Fruit fly (Drosophila melanogaster) whole organism, prepupa: Measurements from ENCODE around the gene CG33631.

Experiments used
- Blimp-1 ChIP-seq: fragments of 200-800 bp; sonication (Bioruptor generic); optimal IDR thresholded peaks from 3 replicates; lab custom pipeline; 2017; ENCODE audit warnings: missing biosample characterization, missing genetic modification characterization, mild to moderate bottlenecking, moderate library complexity, missing genetic modification reagents
- CG10631 ChIP-seq: fragments of 200-800 bp; sonication (Bioruptor generic); optimal IDR thresholded peaks from 2 replicates; lab custom pipeline; 2016; ENCODE audit warnings: missing biosample characterization, missing genetic modification characterization
- CG10669 ChIP-seq: fragments of 200-800 bp; sonication (Bioruptor generic); optimal IDR thresholded peaks from 3 replicates; lab custom pipeline; 2018; ENCODE audit warnings: missing biosample characterization, mild to moderate bottlenecking, missing genetic modification characterization, moderate library complexity
- CG11294 ChIP-seq: fragments of 200-800 bp; sonication (Bioruptor generic); IDR thresholded peaks from 2 replicates; pipeline ENCODE4 v1.3.6; 2022; ENCODE audit warnings: missing biosample characterization, missing genetic modification characterization
- CG11762 ChIP-seq: fragments of 200-800 bp; sonication (Bioruptor generic); optimal IDR thresholded peaks from 3 replicates; lab custom pipeline; 2016; ENCODE audit warnings: missing biosample characterization, missing genetic modification characterization; ENCODE audit not compliant: insufficient read depth
- CG15336 ChIP-seq: fragments of 200-800 bp; sonication (Bioruptor generic); IDR thresholded peaks from 2 replicates; pipeline ENCODE4 v1.3.6; 2022; ENCODE audit warnings: missing biosample characterization, missing genetic modification characterization
- CG1621 ChIP-seq: fragments of 200-800 bp; sonication (Bioruptor generic); optimal IDR thresholded peaks from 3 replicates; lab custom pipeline; 2018; ENCODE audit warnings: missing biosample characterization, mild to moderate bottlenecking, missing genetic modification characterization
- CG3032 ChIP-seq: fragments of 200-800 bp; optimal IDR thresholded peaks from 2 replicates; lab custom pipeline; 2019; ENCODE audit warnings: missing biosample characterization, mild to moderate bottlenecking, missing genetic modification characterization, moderate library complexity
- CG31627 ChIP-seq: fragments of 200-800 bp; sonication (Bioruptor generic); optimal IDR thresholded peaks from 3 replicates; lab custom pipeline; 2016; ENCODE audit warnings: missing biosample characterization, missing genetic modification characterization
- CG32006 ChIP-seq: fragments of 200-800 bp; sonication (Bioruptor generic); optimal IDR thresholded peaks from 3 replicates; lab custom pipeline; 2017; ENCODE audit warnings: missing biosample characterization, mild to moderate bottlenecking, missing genetic modification characterization
- CG3919 ChIP-seq: fragments of 200-800 bp; sonication (Bioruptor generic); optimal IDR thresholded peaks from 3 replicates; lab custom pipeline; 2016; ENCODE audit warnings: missing biosample characterization, missing genetic modification characterization
- CG4318 ChIP-seq: fragments of 200-800 bp; sonication (Bioruptor generic); optimal IDR thresholded peaks from 3 replicates; lab custom pipeline; 2017; ENCODE audit warnings: missing biosample characterization, mild to moderate bottlenecking, missing genetic modification characterization
- CG6163 ChIP-seq: fragments of 200-800 bp; sonication (Bioruptor generic); IDR thresholded peaks from 3 replicates; pipeline ENCODE4 v1.3.6; 2022; ENCODE audit warnings: missing biosample characterization, missing genetic modification characterization
- CG6276 ChIP-seq: fragments of 200-800 bp; sonication (Bioruptor generic); optimal IDR thresholded peaks from 2 replicates; lab custom pipeline; 2017; ENCODE audit warnings: missing biosample characterization, mild to moderate bottlenecking, missing genetic modification characterization
- CG6792 ChIP-seq: fragments of 200-800 bp; sonication (Bioruptor generic); optimal IDR thresholded peaks from 3 replicates; lab custom pipeline; 2016; ENCODE audit warnings: missing biosample characterization, missing genetic modification characterization
- CG8632 ChIP-seq: fragments of 200-800 bp; sonication (Bioruptor generic); optimal IDR thresholded peaks from 3 replicates; lab custom pipeline; 2016; ENCODE audit warnings: missing biosample characterization, missing genetic modification characterization
- CG9139 ChIP-seq: fragments of 200-800 bp; sonication (Bioruptor generic); optimal IDR thresholded peaks from 3 replicates; lab custom pipeline; 2017; ENCODE audit warnings: missing biosample characterization, mild to moderate bottlenecking, missing genetic modification characterization
- Eip75B ChIP-seq: fragments of 200-800 bp; sonication (Bioruptor generic); optimal IDR thresholded peaks from 3 replicates; lab custom pipeline; 2016; ENCODE audit warnings: missing biosample characterization, missing genetic modification characterization
- Eip78C ChIP-seq: fragments of 200-800 bp; sonication (Bioruptor generic); peaks from one replicate; lab custom pipeline; 2016; ENCODE audit warnings: missing biosample characterization, missing genetic modification characterization
- Eip93F ChIP-seq: fragments of 200-800 bp; sonication (Bioruptor generic); optimal IDR thresholded peaks from 2 replicates; lab custom pipeline; 2016; ENCODE audit warnings: missing biosample characterization, mild to moderate bottlenecking, missing genetic modification characterization
- Ets21C ChIP-seq: fragments of 200-800 bp; sonication (Bioruptor generic); optimal IDR thresholded peaks from 3 replicates; lab custom pipeline; 2016; ENCODE audit warnings: missing biosample characterization, missing genetic modification characterization
- Ets96B ChIP-seq: fragments of 200-800 bp; optimal IDR thresholded peaks from 2 replicates; lab custom pipeline; 2019; ENCODE audit warnings: missing biosample characterization, mild to moderate bottlenecking, missing genetic modification characterization, moderate library complexity
- Hr38 ChIP-seq: sonication (Bioruptor generic); optimal IDR thresholded peaks from 2 replicates; lab custom pipeline; 2016; ENCODE audit warnings: missing biosample characterization, missing genetic modification characterization
- Hr39 ChIP-seq: fragments of 200-800 bp; sonication (Bioruptor generic); optimal IDR thresholded peaks from 2 replicates; lab custom pipeline; 2016; ENCODE audit warnings: missing biosample characterization, missing genetic modification characterization
- Hr4 ChIP-seq: fragments of 200-800 bp; sonication (Bioruptor generic); optimal IDR thresholded peaks from 3 replicates; lab custom pipeline; 2016; ENCODE audit warnings: missing biosample characterization, missing genetic modification characterization
- Met ChIP-seq: fragments of 200-800 bp; sonication (Bioruptor generic); optimal IDR thresholded peaks from 3 replicates; lab custom pipeline; 2016; ENCODE audit warnings: missing biosample characterization, missing genetic modification characterization
- OdsH ChIP-seq: fragments of 200-800 bp; sonication (Bioruptor generic); optimal IDR thresholded peaks from 3 replicates; lab custom pipeline; 2016; ENCODE audit warnings: missing biosample characterization, missing genetic modification characterization
- Sox102F ChIP-seq: fragments of 200-800 bp; sonication (Bioruptor generic); optimal IDR thresholded peaks from 2 replicates; lab custom pipeline; 2016; ENCODE audit warnings: missing biosample characterization, mild to moderate bottlenecking, missing genetic modification characterization
- Sox14 ChIP-seq: fragments of 200-800 bp; sonication (Bioruptor generic); optimal IDR thresholded peaks from 3 replicates; lab custom pipeline; 2016; ENCODE audit warnings: missing biosample characterization, missing genetic modification characterization
- Sox15 ChIP-seq: fragments of 200-800 bp; sonication (Bioruptor generic); optimal IDR thresholded peaks from 3 replicates; lab custom pipeline; 2016; ENCODE audit warnings: missing biosample characterization, missing genetic modification characterization
- achi ChIP-seq: fragments of 200-800 bp; sonication (Bioruptor generic); optimal IDR thresholded peaks from 3 replicates; lab custom pipeline; 2016; ENCODE audit warnings: missing biosample characterization, missing genetic modification characterization
- dsx ChIP-seq: fragments of 200-800 bp; optimal IDR thresholded peaks from 3 replicates; lab custom pipeline; 2019; ENCODE audit warnings: missing biosample characterization, mild to moderate bottlenecking, missing genetic modification characterization, moderate library complexity; ENCODE audit not compliant: poor library complexity, severe bottlenecking
- eg ChIP-seq: fragments of 200-800 bp; sonication (Bioruptor generic); IDR thresholded peaks from 3 replicates; pipeline ENCODE4 v1.3.6; 2022; ENCODE audit warnings: missing biosample characterization, missing genetic modification characterization
- fd59A ChIP-seq: fragments of 200-800 bp; sonication (Bioruptor generic); optimal IDR thresholded peaks from 2 replicates; lab custom pipeline; 2017; ENCODE audit warnings: missing biosample characterization, mild to moderate bottlenecking, missing genetic modification characterization, missing genetic modification reagents
- fkh ChIP-seq: fragments of 200-800 bp; sonication (Bioruptor generic); optimal IDR thresholded peaks from 3 replicates; lab custom pipeline; 2017; ENCODE audit warnings: missing biosample characterization, mild to moderate bottlenecking, missing genetic modification characterization, moderate library complexity
- lz ChIP-seq: fragments of 200-800 bp; sonication (Bioruptor generic); optimal IDR thresholded peaks from 3 replicates; lab custom pipeline; 2016; ENCODE audit warnings: missing biosample characterization, missing genetic modification characterization
- net ChIP-seq: fragments of 200-800 bp; sonication (Bioruptor generic); optimal IDR thresholded peaks from 3 replicates; lab custom pipeline; 2016; ENCODE audit warnings: missing biosample characterization, missing genetic modification characterization
- pdm3 ChIP-seq: fragments of 200-800 bp; sonication (Bioruptor generic); optimal IDR thresholded peaks from 3 replicates; lab custom pipeline; 2016; ENCODE audit warnings: missing biosample characterization, missing genetic modification characterization
- salr ChIP-seq, 2 experiments: fragments of 200-800 bp; sonication (Bioruptor generic); optimal IDR thresholded peaks; 3 replicates each; lab custom pipeline; 2016 to 2018; ENCODE audit warnings: missing biosample characterization in 2 of 2, missing genetic modification characterization in 2 of 2, mild to moderate bottlenecking in 1 of 2
- ss ChIP-seq, 2 experiments: fragments of 200-800 bp; sonication (Bioruptor generic); optimal IDR thresholded peaks; 2 replicates in 1 of 2; 3 replicates in 1 of 2; lab custom pipeline; 2017 to 2018; ENCODE audit warnings: mild to moderate bottlenecking in 2 of 2, missing biosample characterization in 2 of 2, missing genetic modification characterization in 2 of 2, moderate library complexity in 1 of 2
- topi ChIP-seq: fragments of 200-800 bp; sonication (Bioruptor generic); optimal IDR thresholded peaks from 3 replicates; lab custom pipeline; 2016; ENCODE audit warnings: missing biosample characterization, missing genetic modification characterization
- vri ChIP-seq: fragments of 200-800 bp; sonication (Bioruptor generic); optimal IDR thresholded peaks from 3 replicates; lab custom pipeline; 2016; ENCODE audit warnings: missing biosample characterization, mild to moderate bottlenecking, missing genetic modification characterization

CG33631 gene

DNA sequence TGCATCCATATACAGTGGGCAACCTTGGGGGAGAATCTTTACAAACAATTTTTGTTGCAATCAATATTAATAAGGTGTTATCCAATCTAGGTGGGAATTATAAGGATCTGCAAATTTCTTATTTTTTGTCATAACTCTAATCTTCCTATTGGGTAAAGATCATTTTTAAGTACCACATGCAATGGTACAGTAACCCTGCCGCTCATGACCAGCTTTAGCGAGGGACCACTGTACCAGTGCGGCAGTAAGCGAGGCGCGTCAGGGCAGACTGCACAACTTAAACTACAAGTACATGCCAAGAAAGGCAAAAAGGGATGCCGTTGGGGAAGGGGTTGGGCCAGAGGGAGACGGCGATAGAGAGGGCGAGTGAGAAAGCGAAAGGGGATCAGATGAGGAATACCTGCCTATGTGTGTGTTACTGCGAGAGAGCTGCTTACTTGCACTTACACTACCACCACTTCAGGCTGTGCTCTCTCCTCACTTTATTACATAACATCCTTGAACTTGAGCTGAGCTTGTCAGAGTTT is 18.8 kb downstream of the CG33631 start (continued):
- TF ChIP-seq Ets21C (GFP tag; lab: Kevin White, UChicago) = peak; percentile 63
- TF ChIP-seq CG15336 (GFP tag; lab: Robert Waterston, UW) = peak; percentile 62
- TF ChIP-seq eg (GFP tag; lab: Robert Waterston, UW) = peak; percentile 67; the same call in 2 of the 3 replicates
- peak; percentile 63 for TF ChIP-seq Sox102F (GFP tag; lab: Kevin White, UChicago)
- TF ChIP-seq pdm3 = peak; percentile 87
- peak; percentile 82 for TF ChIP-seq CG3919 (GFP tag; lab: Kevin White, UChicago)
- TF ChIP-seq Sox14 = peak; percentile 89
- peak; percentile 93 for TF ChIP-seq vri
- TF ChIP-seq Hr38 (GFP tag; lab: Kevin White, UChicago) = no peak
- TF ChIP-seq Hr39 (GFP tag; lab: Kevin White, UChicago) = peak; percentile 81
- peak; percentile 93 for TF ChIP-seq CG10669
- peak; percentile 90 for TF ChIP-seq CG10631 (GFP tag; lab: Kevin White, UChicago)
- TF ChIP-seq Hr4 (GFP tag; lab: Kevin White, UChicago) = peak; percentile 73
- TF ChIP-seq CG8632 (GFP tag; lab: Kevin White, UChicago) = peak; percentile 83
- TF ChIP-seq CG31627 = peak; percentile 84
- TF ChIP-seq topi (GFP tag; lab: Kevin White, UChicago) = peak; percentile 80
- TF ChIP-seq CG4318 (GFP tag; lab: Kevin White, UChicago) = peak; percentile 37
- peak; percentile 96 for TF ChIP-seq Eip78C (GFP tag; lab: Kevin White, UChicago)
- peak; percentile 72 for TF ChIP-seq CG9139 (GFP tag; lab: Kevin White, UChicago)
- peak; percentile 65; the same call in 1 of the 2 replicates for TF ChIP-seq CG11294 (GFP tag; lab: Robert Waterston, UW)
- TF ChIP-seq fkh (GFP tag; lab: Kevin White, UChicago) = no peak
- peak; percentile 67 for TF ChIP-seq CG11762 (GFP tag; lab: Kevin White, UChicago)
- TF ChIP-seq CG1621 (tag; lab: Kevin White, UChicago) = peak; percentile 89
- TF ChIP-seq achi (GFP tag; lab: Kevin White, UChicago) = peak; percentile 80

DNA sequence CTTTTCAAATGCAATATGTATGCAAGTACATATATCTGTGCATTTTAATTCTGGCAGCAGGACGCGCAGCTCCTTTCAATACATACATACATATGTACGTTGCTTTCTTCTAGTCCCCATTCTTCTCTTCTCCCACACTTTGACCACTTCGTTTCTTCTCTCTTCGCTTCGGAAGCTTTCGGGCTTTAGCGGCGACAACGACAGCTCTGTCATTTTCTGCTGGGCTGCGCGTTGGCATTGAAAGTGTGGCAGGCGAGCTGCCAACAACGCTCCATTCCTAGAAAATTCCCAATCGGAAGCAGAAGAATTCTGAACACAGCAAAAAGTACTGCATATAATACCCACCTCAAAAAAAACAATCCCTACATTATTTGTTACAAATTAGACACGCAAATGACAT is 19.3 kb downstream of the CG33631 start:
- TF ChIP-seq vri = peak; percentile 37
- TF ChIP-seq Eip78C (GFP tag; lab: Kevin White, UChicago) = peak; percentile 56
- TF ChIP-seq Met = no peak
- TF ChIP-seq dsx = no peak
- TF ChIP-seq, all 60 proteins: peak for 2

DNA sequence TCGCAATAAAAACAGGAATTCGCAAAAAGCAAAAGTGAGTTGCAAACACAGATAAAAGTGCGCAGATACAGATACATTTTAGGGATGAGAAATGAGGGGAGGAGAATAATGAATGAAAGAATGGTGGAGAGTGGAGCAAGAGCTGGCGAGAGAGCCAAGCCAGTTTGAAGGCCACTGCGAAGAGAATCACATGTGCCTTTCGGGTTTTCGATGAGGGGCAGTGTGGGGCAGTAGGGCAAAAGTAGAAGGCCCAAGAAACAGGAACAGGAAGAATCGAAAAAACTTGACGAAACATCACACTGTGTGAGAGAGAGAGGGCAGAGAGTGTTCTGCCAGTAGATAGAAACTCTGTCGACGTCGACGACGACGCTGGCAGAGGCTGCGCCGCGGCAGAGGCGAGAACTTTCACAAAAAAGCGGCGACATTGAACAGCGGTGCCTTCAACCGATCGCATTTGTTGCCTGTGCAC is 20.4 kb downstream of the CG33631 start:
- TF ChIP-seq CG11762 (GFP tag; lab: Kevin White, UChicago) = no peak
- peak; percentile 13 for TF ChIP-seq Eip93F (GFP tag; lab: Kevin White, UChicago)
- peak; percentile 61 for TF ChIP-seq vri
- peak; percentile 30 for TF ChIP-seq Blimp-1 (GFP tag; lab: Kevin White, UChicago)
- TF ChIP-seq CG6163 (GFP tag; lab: Robert Waterston, UW) = peak; percentile 52; the same call in 2 of the 3 replicates
- peak; percentile 50 for TF ChIP-seq Eip75B
- TF ChIP-seq salr (GFP tag; optimal IDR thresholded peaks at IDR 0.05; lab: Kevin White, UChicago) = peak in 1 of 2 experiments; percentile 9
- peak; percentile 62 for TF ChIP-seq dsx
- TF ChIP-seq Ets96B = peak; percentile 12
- peak; percentile 14 for TF ChIP-seq CG3032 (tag; lab: Kevin White, UChicago)
- no peak for TF ChIP-seq CG10631 (GFP tag; lab: Kevin White, UChicago)
- no peak for TF ChIP-seq topi (GFP tag; lab: Kevin White, UChicago)
- peak; percentile 33 to 62 for TF ChIP-seq ss (GFP tag; optimal IDR thresholded peaks at IDR 0.05; lab: Kevin White, UChicago)
- no peak for TF ChIP-seq CG6792 (GFP tag; lab: Kevin White, UChicago)
- TF ChIP-seq CG10669 = no peak
- TF ChIP-seq, all 60 proteins: peak for 10

DNA sequence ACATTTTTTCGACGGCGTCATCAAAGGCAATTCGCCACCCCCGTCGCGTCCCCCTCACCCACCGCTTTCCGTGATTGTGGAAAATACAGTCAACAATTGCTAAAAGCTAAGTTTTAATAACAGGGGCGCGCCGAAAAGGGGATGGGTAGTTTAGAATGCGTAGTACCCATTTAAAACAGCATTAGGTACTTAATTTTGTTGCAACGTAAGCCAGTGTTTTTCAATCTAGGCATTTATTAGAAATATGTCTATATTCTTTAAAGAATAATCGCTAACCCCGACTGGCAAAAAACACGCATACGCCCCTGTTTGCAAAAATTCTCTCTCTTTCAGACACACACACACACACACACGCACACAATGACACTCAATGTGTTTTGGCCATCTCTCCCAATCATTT is 21.1 kb downstream of the CG33631 start:
- TF ChIP-seq Sox14 = peak; percentile 84
- peak; percentile 91 for TF ChIP-seq Hr39 (GFP tag; lab: Kevin White, UChicago)
- no peak for TF ChIP-seq CG4318 (GFP tag; lab: Kevin White, UChicago)
- peak; percentile 23 for TF ChIP-seq fd59A (GFP tag; lab: Kevin White, UChicago)
- no peak for TF ChIP-seq CG6276 (GFP tag; lab: Kevin White, UChicago)
- peak; percentile 88 for TF ChIP-seq lz (GFP tag; lab: Kevin White, UChicago)
- peak; percentile 32 for TF ChIP-seq CG32006 (GFP tag; lab: Kevin White, UChicago)
- TF ChIP-seq Met = peak; percentile 88
- TF ChIP-seq dsx = no peak
- peak; percentile 57 for TF ChIP-seq OdsH (GFP tag; lab: Kevin White, UChicago)
- TF ChIP-seq CG3032 (tag; lab: Kevin White, UChicago) = peak; percentile 52
- TF ChIP-seq CG31627 = peak; percentile 92
- peak; percentile 48 for TF ChIP-seq CG10669
- TF ChIP-seq Ets21C (GFP tag; lab: Kevin White, UChicago) = peak; percentile 88
- no peak for TF ChIP-seq ss (GFP tag; optimal IDR thresholded peaks at IDR 0.05; lab: Kevin White, UChicago)
- TF ChIP-seq fkh (GFP tag; lab: Kevin White, UChicago) = peak; percentile 22
- no peak for TF ChIP-seq CG9139 (GFP tag; lab: Kevin White, UChicago)
- TF ChIP-seq Sox15 = peak; percentile 49
- peak; percentile 57 for TF ChIP-seq net (GFP tag; lab: Kevin White, UChicago)
- TF ChIP-seq CG6792 (GFP tag; lab: Kevin White, UChicago) = peak; percentile 67
- TF ChIP-seq salr (GFP tag; optimal IDR thresholded peaks at IDR 0.05; lab: Kevin White, UChicago) = peak; percentile 22 to 26
- TF ChIP-seq CG1621 (tag; lab: Kevin White, UChicago) = peak; percentile 36
